Worm (Caenorhabditis elegans): ENCODE results near the gene kat-1.

DNA sequence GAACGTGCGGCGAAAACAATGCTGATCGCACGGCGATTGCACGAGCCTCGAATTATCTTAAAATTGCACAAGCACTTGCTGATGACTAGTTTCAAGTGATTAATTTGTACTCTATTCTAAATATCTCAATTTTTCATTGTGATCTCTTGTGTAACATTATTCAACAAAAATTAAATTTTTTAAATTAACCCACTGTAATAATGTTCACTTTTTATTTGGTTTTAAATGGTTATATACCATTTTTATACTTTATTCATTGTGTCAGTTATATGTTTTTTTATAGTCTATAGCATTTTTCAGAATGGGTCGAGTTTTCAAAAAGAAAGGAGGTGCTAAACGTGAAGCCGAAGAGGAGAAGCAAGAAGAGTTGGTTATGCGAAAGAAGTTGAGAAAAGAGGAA is 20.0 kb upstream of the kat-1 start, which contains the start of gene ZK1127.4:
- no peak for TF ChIP-seq daf-12 (tag; optimal IDR thresholded peaks at IDR 0.05)
- TF ChIP-seq pha-4 (tag; optimal IDR thresholded peaks at IDR 0.05) = no peak
- TF ChIP-seq fos-1 (tag; optimal IDR thresholded peaks at IDR 0.05) = no peak
- no peak for TF ChIP-seq ama-1 (optimal IDR thresholded peaks at IDR 0.05)
- TF ChIP-seq lin-39 (tag; optimal IDR thresholded peaks at IDR 0.05) = no peak
- no peak for TF ChIP-seq ztf-4 (tag; optimal IDR thresholded peaks at IDR 0.05)

Data from whole organism, L3 larva.